Fruit fly (Drosophila melanogaster) whole organism, embryonic: ENCODE measurements around the gene CG10019.
A peak's percentile ranks its signal among the peaks of the same experiment; 100 is the strongest.

Experiments
- ATbp ChIP-seq: fragments of 200-800 bp; sonication (Bioruptor generic); optimal IDR thresholded peaks from 2 replicates; lab custom pipeline; 2017; ENCODE audit warnings: missing biosample characterization, mild to moderate bottlenecking, missing genetic modification characterization, missing genetic modification reagents
- Aef1 ChIP-seq: fragments of 200-800 bp; sonication (Bioruptor generic); IDR thresholded peaks from 3 replicates; pipeline ENCODE4 v1.3.6; 2022; ENCODE audit warnings: missing biosample characterization, missing genetic modification characterization
- Bgb ChIP-seq: fragments of 200-800 bp; sonication (Bioruptor generic); IDR thresholded peaks from 2 replicates; pipeline ENCODE4 v1.3.6; 2022; ENCODE audit warnings: missing biosample characterization, missing genetic modification characterization; ENCODE audit not compliant: partially characterized antibody
- BtbVII ChIP-seq: fragments of 200-800 bp; sonication (Bioruptor generic); optimal IDR thresholded peaks from 3 replicates; lab custom pipeline; 2017; ENCODE audit warnings: missing biosample characterization, mild to moderate bottlenecking, missing genetic modification characterization
- CG11560 ChIP-seq: fragments of 200-800 bp; sonication (Bioruptor generic); IDR thresholded peaks from 3 replicates; pipeline ENCODE4 v1.3.6; 2022; ENCODE audit warnings: missing biosample characterization, missing genetic modification characterization
- CG11695 ChIP-seq: fragments of 200-800 bp; sonication (Bioruptor generic); IDR thresholded peaks from 3 replicates; pipeline ENCODE4 v1.3.6; 2022; ENCODE audit warnings: missing biosample characterization, missing genetic modification characterization
- CG11723 ChIP-seq: fragments of 200-800 bp; sonication (Bioruptor generic); optimal IDR thresholded peaks from 2 replicates; lab custom pipeline; 2017; ENCODE audit warnings: missing biosample characterization, mild to moderate bottlenecking, missing genetic modification characterization
- CG12219 ChIP-seq: fragments of 200-800 bp; sonication (Bioruptor generic); optimal IDR thresholded peaks from 3 replicates; lab custom pipeline; 2018; ENCODE audit warnings: missing biosample characterization, mild to moderate bottlenecking, missing genetic modification characterization
- CG12391 ChIP-seq: fragments of 200-800 bp; sonication (Bioruptor generic); optimal IDR thresholded peaks from 3 replicates; lab custom pipeline; 2018; ENCODE audit warnings: missing biosample characterization, mild to moderate bottlenecking, missing genetic modification characterization, moderate library complexity
- CG16863 ChIP-seq: fragments of 200-800 bp; sonication (Bioruptor generic); optimal IDR thresholded peaks from 3 replicates; lab custom pipeline; 2016; ENCODE audit warnings: missing biosample characterization, missing genetic modification characterization
- CG17186 ChIP-seq: fragments of 200-800 bp; sonication (Bioruptor generic); optimal IDR thresholded peaks from 3 replicates; lab custom pipeline; 2017; ENCODE audit warnings: missing biosample characterization, missing genetic modification reagents, missing genetic modification characterization
- CG17328 ChIP-seq: fragments of 200-800 bp; sonication (Bioruptor generic); IDR thresholded peaks from 2 replicates; pipeline ENCODE4 v1.3.6; 2022; ENCODE audit warnings: missing biosample characterization, missing genetic modification characterization
- CG17359 ChIP-seq: fragments of 200-800 bp; sonication (Bioruptor generic); optimal IDR thresholded peaks from 3 replicates; lab custom pipeline; 2018; ENCODE audit warnings: missing biosample characterization, mild to moderate bottlenecking, missing genetic modification characterization, moderate library complexity
- CG17568 ChIP-seq: fragments of 200-800 bp; sonication (Bioruptor generic); optimal IDR thresholded peaks from 2 replicates; lab custom pipeline; 2018; ENCODE audit warnings: missing biosample characterization, mild to moderate bottlenecking, missing genetic modification characterization, moderate library complexity
- CG33213 ChIP-seq: fragments of 200-800 bp; sonication (Bioruptor generic); optimal IDR thresholded peaks from 3 replicates; lab custom pipeline; 2016; ENCODE audit warnings: missing biosample characterization, missing genetic modification characterization
- CG34376 ChIP-seq: fragments of 200-800 bp; sonication (Bioruptor generic); optimal IDR thresholded peaks from 2 replicates; lab custom pipeline; 2018; ENCODE audit warnings: missing biosample characterization, mild to moderate bottlenecking, missing genetic modification characterization
- CG4282 ChIP-seq: fragments of 200-800 bp; sonication (Bioruptor generic); optimal IDR thresholded peaks from 2 replicates; lab custom pipeline; 2016; ENCODE audit warnings: missing biosample characterization, missing genetic modification characterization
- CG4854 ChIP-seq: fragments of 200-800 bp; sonication (Bioruptor generic); optimal IDR thresholded peaks from 2 replicates; lab custom pipeline; 2016; ENCODE audit warnings: missing biosample characterization, missing genetic modification characterization, inconsistent platforms
- CG6854 ChIP-seq: fragments of 200-800 bp; sonication (Bioruptor generic); optimal IDR thresholded peaks from 3 replicates; lab custom pipeline; 2017; ENCODE audit warnings: missing biosample characterization, mild to moderate bottlenecking, missing genetic modification characterization
- CG8290 ChIP-seq, 3 experiments: fragments of 200-800 bp; sonication (Bioruptor generic); optimal IDR thresholded peaks; 2 replicates each; lab custom pipeline; 2016 to 2019; ENCODE audit warnings: missing biosample characterization in 3 of 3, missing genetic modification characterization in 3 of 3, mild to moderate bottlenecking in 2 of 3, moderate library complexity in 1 of 3
- CG8478 ChIP-seq: fragments of >200 bp; optimal IDR thresholded peaks from 2 replicates; lab custom pipeline; 2018
- CG8765 ChIP-seq: fragments of 200-800 bp; sonication (Bioruptor generic); IDR thresholded peaks from 2 replicates; pipeline ENCODE4 v1.3.6; 2022; ENCODE audit warnings: missing biosample characterization, missing genetic modification characterization
- CG9437 ChIP-seq: fragments of 200-800 bp; sonication (Bioruptor generic); optimal IDR thresholded peaks from 2 replicates; lab custom pipeline; 2018; ENCODE audit warnings: missing biosample characterization, mild to moderate bottlenecking, missing genetic modification characterization
- CTCF ChIP-seq: fragments of 200-800 bp; sonication (Bioruptor generic); optimal IDR thresholded peaks from 2 replicates; lab custom pipeline; 2017; ENCODE audit warnings: missing biosample characterization, mild to moderate bottlenecking, missing genetic modification characterization, moderate library complexity
- Doc3 ChIP-seq: fragments of 200-800 bp; sonication (Bioruptor generic); IDR thresholded peaks from 3 replicates; pipeline ENCODE4 v1.3.6; 2022; ENCODE audit warnings: missing biosample characterization, missing genetic modification characterization; ENCODE audit not compliant: partially characterized antibody
- Dp ChIP-seq: fragments of 200-800 bp; sonication (Bioruptor generic); optimal IDR thresholded peaks from 2 replicates; lab custom pipeline; 2018; ENCODE audit warnings: missing biosample characterization, mild to moderate bottlenecking, missing genetic modification characterization, moderate library complexity
- Dref ChIP-seq: fragments of 200-800 bp; sonication (Bioruptor generic); IDR thresholded peaks from 2 replicates; pipeline ENCODE4 v1.3.6; 2022; ENCODE audit warnings: missing biosample characterization, missing genetic modification characterization
- E2f2 ChIP-seq: fragments of 200-800 bp; sonication (Bioruptor generic); IDR thresholded peaks from 2 replicates; pipeline ENCODE4 v1.3.6; 2022; ENCODE audit warnings: missing biosample characterization, missing genetic modification characterization
- GATAe ChIP-seq: fragments of 200-800 bp; sonication (Bioruptor generic); conservative IDR thresholded peaks from 2 replicates; pipeline ENCODE4 v1.3.6; 2022; ENCODE audit warnings: missing biosample characterization, missing genetic modification characterization
- Hr78 ChIP-seq, 2 experiments: fragments of 200-800 bp in 1 of 2; fragments of >200 bp in 1 of 2; sonication (Bioruptor generic) in 1 of 2; optimal IDR thresholded peaks; 2 replicates each; lab custom pipeline; 2017 to 2019; ENCODE audit warnings: missing biosample characterization in 2 of 2, missing genetic modification characterization in 2 of 2, mild to moderate bottlenecking in 1 of 2, moderate library complexity in 1 of 2
- Lim3 ChIP-seq: fragments of 200-800 bp; sonication (Bioruptor generic); IDR thresholded peaks from 2 replicates; pipeline ENCODE4 v1.3.6; 2022; ENCODE audit warnings: missing biosample characterization, missing genetic modification characterization
- NfI ChIP-seq: fragments of 200-800 bp; sonication (Bioruptor generic); optimal IDR thresholded peaks from 3 replicates; lab custom pipeline; 2018; ENCODE audit warnings: missing biosample characterization, mild to moderate bottlenecking, missing genetic modification characterization, moderate library complexity
- Sox102F ChIP-seq: fragments of 200-800 bp; sonication (Bioruptor generic); optimal IDR thresholded peaks from 2 replicates; lab custom pipeline; 2018; ENCODE audit warnings: missing biosample characterization, mild to moderate bottlenecking, missing genetic modification characterization, moderate library complexity
- Stat92E ChIP-seq, 3 experiments: fragments of >200 bp in 2 of 3; fragments of 200-800 bp in 1 of 3; sonication (Bioruptor generic) in 1 of 3; optimal IDR thresholded peaks; 2 replicates each; lab custom pipeline; 2017 to 2019; ENCODE audit warnings: missing biosample characterization in 3 of 3, missing genetic modification characterization in 3 of 3, mild to moderate bottlenecking in 1 of 3, moderate library complexity in 1 of 3
- fd3F ChIP-seq: fragments of 200-800 bp; sonication (Bioruptor generic); optimal IDR thresholded peaks from 2 replicates; lab custom pipeline; 2018; ENCODE audit warnings: missing biosample characterization, mild to moderate bottlenecking, missing genetic modification characterization, moderate library complexity
- ham ChIP-seq: fragments of 200-800 bp; sonication (Bioruptor generic); IDR thresholded peaks from 2 replicates; pipeline ENCODE4 v1.3.6; 2022; ENCODE audit warnings: missing biosample characterization, missing genetic modification characterization
- jing ChIP-seq: fragments of 200-800 bp; sonication (Bioruptor generic); optimal IDR thresholded peaks from 2 replicates; lab custom pipeline; 2018; ENCODE audit warnings: missing biosample characterization, mild to moderate bottlenecking, missing genetic modification characterization
- kah ChIP-seq: fragments of 200-800 bp; sonication (Bioruptor generic); optimal IDR thresholded peaks from 2 replicates; lab custom pipeline; 2018; ENCODE audit warnings: missing biosample characterization, mild to moderate bottlenecking, missing genetic modification characterization
- lbe ChIP-seq: fragments of 200-800 bp; sonication (Bioruptor generic); optimal IDR thresholded peaks from 2 replicates; lab custom pipeline; 2016; ENCODE audit warnings: missing biosample characterization, mild to moderate bottlenecking, missing genetic modification characterization
- pho ChIP-seq: fragments of 200-800 bp; sonication (Bioruptor generic); optimal IDR thresholded peaks from 2 replicates; lab custom pipeline; 2016; ENCODE audit warnings: missing biosample characterization, missing genetic modification characterization
- salm ChIP-seq: fragments of 200-800 bp; sonication (Bioruptor generic); optimal IDR thresholded peaks from 2 replicates; lab custom pipeline; 2018; ENCODE audit warnings: missing biosample characterization, mild to moderate bottlenecking, missing genetic modification characterization
- scrt ChIP-seq: fragments of 200-800 bp; sonication (Bioruptor generic); optimal IDR thresholded peaks from 2 replicates; lab custom pipeline; 2018; ENCODE audit warnings: missing biosample characterization, mild to moderate bottlenecking, missing genetic modification characterization, moderate library complexity
- sens-2 ChIP-seq: fragments of 200-800 bp; sonication (Bioruptor generic); IDR thresholded peaks from 2 replicates; pipeline ENCODE4 v1.3.6; 2022; ENCODE audit warnings: missing biosample characterization, missing genetic modification characterization
- slbo ChIP-seq: fragments of 200-800 bp; sonication (Bioruptor generic); IDR thresholded peaks from 2 replicates; pipeline ENCODE4 v1.3.6; 2022; ENCODE audit warnings: missing biosample characterization, missing genetic modification characterization
- tx ChIP-seq: fragments of 200-800 bp; sonication (Bioruptor generic); optimal IDR thresholded peaks from 2 replicates; lab custom pipeline; 2016; ENCODE audit warnings: missing biosample characterization, missing genetic modification characterization
- unc-4 ChIP-seq: fragments of 200-800 bp; sonication (Bioruptor generic); IDR thresholded peaks from 2 replicates; pipeline ENCODE4 v1.3.6; 2022; ENCODE audit warnings: missing biosample characterization, missing genetic modification characterization; ENCODE audit not compliant: partially characterized antibody
- wek ChIP-seq: fragments of 200-800 bp; sonication (Bioruptor generic); optimal IDR thresholded peaks from 3 replicates; lab custom pipeline; 2018; ENCODE audit warnings: missing biosample characterization, mild to moderate bottlenecking, missing genetic modification characterization, moderate library complexity
- wor ChIP-seq: fragments of 200-800 bp; sonication (Bioruptor generic); IDR thresholded peaks from 2 replicates; pipeline ENCODE4 v1.3.6; 2022; ENCODE audit warnings: missing biosample characterization, missing genetic modification characterization
- yki ChIP-seq: fragments of >200 bp; optimal IDR thresholded peaks from 3 replicates; lab custom pipeline; 2018
- zfh2 ChIP-seq: fragments of 200-800 bp; sonication (Bioruptor generic); optimal IDR thresholded peaks from 2 replicates; lab custom pipeline; 2016; ENCODE audit warnings: missing biosample characterization, missing genetic modification characterization

The CG10019 gene

dm6 chr2L:3785402-3785801, 55.1 kb downstream of the CG10019 start:
- TF ChIP-seq Dp: peak; percentile 71
- peak; percentile 80 for TF ChIP-seq E2f2
- TF ChIP-seq CG17186 (GFP tag; lab: Kevin White, UChicago): no peak
- peak; percentile 92 for TF ChIP-seq CTCF (GFP tag; lab: Kevin White, UChicago)
- TF ChIP-seq GATAe: no peak

dm6 chr2L:3786246-3786645, 56.0 kb downstream of the CG10019 start:
- peak; percentile 27 for TF ChIP-seq CG11723
- peak; percentile 65 for TF ChIP-seq ATbp (GFP tag; lab: Kevin White, UChicago)
- TF ChIP-seq scrt (GFP tag; lab: Kevin White, UChicago): no peak
- peak; percentile 30; the same call in 1 of the 3 replicates for TF ChIP-seq CG11695 (GFP tag; lab: Robert Waterston, UW)
- TF ChIP-seq CG4854 (GFP tag; lab: Kevin White, UChicago): peak; percentile 30
- peak; percentile 92 for TF ChIP-seq slbo (GFP tag; lab: Robert Waterston, UW)
- TF ChIP-seq Stat92E (GFP tag; optimal IDR thresholded peaks at IDR 0.05; lab: Kevin White, UChicago): no peak
- TF ChIP-seq pho (GFP tag; lab: Kevin White, UChicago): peak; percentile 52
- TF ChIP-seq salm (tag; lab: Kevin White, UChicago): no peak
- TF ChIP-seq Sox102F (GFP tag; lab: Kevin White, UChicago): peak; percentile 85
- TF ChIP-seq zfh2 (GFP tag; lab: Kevin White, UChicago): peak; percentile 31
- no peak for TF ChIP-seq CG6854 (GFP tag; lab: Kevin White, UChicago)
- no peak; the same call in 1 of the 2 replicates for TF ChIP-seq Bgb (GFP tag; lab: Robert Waterston, UW)
- TF ChIP-seq tx (GFP tag; lab: Kevin White, UChicago): no peak
- no peak for TF ChIP-seq kah
- peak; percentile 38 for TF ChIP-seq fd3F (GFP tag; lab: Kevin White, UChicago)
- TF ChIP-seq CG8478: no peak
- TF ChIP-seq sens-2 (GFP tag; lab: Robert Waterston, UW): peak; percentile 71
- TF ChIP-seq jing (GFP tag; lab: Kevin White, UChicago): peak; percentile 49
- TF ChIP-seq CG4282 (GFP tag; lab: Kevin White, UChicago): no peak
- no peak for TF ChIP-seq yki (lab: Kevin White, UChicago)
- TF ChIP-seq Hr78 (GFP tag; optimal IDR thresholded peaks at IDR 0.05; lab: Kevin White, UChicago): no peak
- peak; percentile 86 for TF ChIP-seq CG17328 (GFP tag; lab: Robert Waterston, UW)
- peak; percentile 8 for TF ChIP-seq wek (GFP tag; lab: Kevin White, UChicago)
- no peak for TF ChIP-seq Lim3 (GFP tag; lab: Robert Waterston, UW)
- peak; percentile 88 for TF ChIP-seq NfI (GFP tag; lab: Kevin White, UChicago)
- TF ChIP-seq Dref (GFP tag; lab: Robert Waterston, UW): no peak
- no peak for TF ChIP-seq ham (GFP tag; lab: Robert Waterston, UW)
- TF ChIP-seq CG34376: no peak
- peak; percentile 53 for TF ChIP-seq CG8765 (GFP tag; lab: Robert Waterston, UW)
- TF ChIP-seq CG17359 (tag; lab: Kevin White, UChicago): peak; percentile 71
- peak; percentile 9 for TF ChIP-seq lbe
- TF ChIP-seq unc-4: no peak
- peak; percentile 76 for TF ChIP-seq Aef1
- peak; percentile 37 for TF ChIP-seq CG9437 (GFP tag; lab: Kevin White, UChicago)
- no peak for TF ChIP-seq Doc3 (GFP tag; lab: Robert Waterston, UW)
- peak; percentile 83 for TF ChIP-seq CG8290 (GFP tag; optimal IDR thresholded peaks at IDR 0.05; lab: Kevin White, UChicago)
- peak; percentile 28 to 82 for TF ChIP-seq CG8290 (tag; optimal IDR thresholded peaks at IDR 0.05; lab: Kevin White, UChicago)
- TF ChIP-seq CG16863: peak; percentile 75
- peak; percentile 61 for TF ChIP-seq CG33213 (GFP tag; lab: Kevin White, UChicago)
- peak; percentile 70 for TF ChIP-seq wor (GFP tag; lab: Robert Waterston, UW)
- no peak for TF ChIP-seq BtbVII
- TF ChIP-seq CG17568 (GFP tag; lab: Kevin White, UChicago): no peak
- TF ChIP-seq CG11560 (tag; lab: Robert Waterston, UW): peak; percentile 49; the same call in 2 of the 3 replicates
- peak; percentile 55 for TF ChIP-seq CG12219 (GFP tag; lab: Kevin White, UChicago)
- peak; percentile 69 for TF ChIP-seq CG12391 (tag; lab: Kevin White, UChicago)
